Fruit fly (Drosophila melanogaster): ENCODE data around the gene mts.
A peak's percentile ranks its signal among the peaks of the same experiment; 100 is the strongest.

DNA sequence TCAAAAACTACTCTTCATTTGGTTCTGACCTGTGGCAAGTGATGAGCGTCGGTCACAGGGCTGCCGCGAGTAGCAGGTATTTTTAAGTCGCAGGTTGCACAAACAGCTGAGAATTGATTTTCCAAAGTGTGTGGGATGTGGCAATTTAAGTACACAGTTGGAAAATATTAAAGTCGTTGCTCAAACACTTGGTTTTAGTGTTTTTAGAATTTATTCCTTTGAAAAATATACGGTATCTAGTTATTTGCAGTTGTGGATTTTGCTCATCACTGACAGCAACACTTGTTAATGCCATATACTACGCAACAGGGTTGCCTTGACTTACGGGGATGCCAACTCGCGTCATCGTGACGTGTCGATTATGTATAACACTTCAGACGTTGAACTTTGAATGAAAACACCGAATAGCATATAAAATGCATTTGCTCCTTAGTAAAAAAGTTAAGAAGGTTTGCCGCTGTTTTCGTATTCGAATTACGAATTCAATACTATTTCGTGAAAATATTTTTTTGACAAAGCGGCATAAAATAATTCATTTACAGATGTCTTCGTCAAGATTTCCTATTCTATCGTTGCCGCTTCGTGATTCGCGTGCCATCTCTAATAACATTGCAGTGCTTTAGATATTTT, 27.5 kb upstream of the mts start, which contains the start of the genes Herp and r2d2:
- TF ChIP-seq Rel (GFP tag; optimal IDR thresholded peaks at IDR 0.05) (no peak), Rel (tag; optimal IDR thresholded peaks at IDR 0.05) (peak; percentile 70), CG9705 (GFP tag; optimal IDR thresholded peaks at IDR 0.05) (peak; percentile 91), dsf (GFP tag; optimal IDR thresholded peaks at IDR 0.05; ENCODE audit: borderline replicate concordance) (peak; percentile 52), GATAd (GFP tag; optimal IDR thresholded peaks at IDR 0.05) (peak; percentile 17), Sp1 (GFP tag; optimal IDR thresholded peaks at IDR 0.05) (peak; percentile 92), lola (GFP tag; optimal IDR thresholded peaks at IDR 0.05) (no peak), fru (GFP tag; optimal IDR thresholded peaks at IDR 0.05) (peak; percentile 90), psq (GFP tag; optimal IDR thresholded peaks at IDR 0.05) (peak; percentile 75), foxo (GFP tag; optimal IDR thresholded peaks at IDR 0.05) (peak in 1 of 2 experiments; percentile 92), N (GFP tag; optimal IDR thresholded peaks at IDR 0.05) (no peak), dl (GFP tag; optimal IDR thresholded peaks at IDR 0.05; ENCODE audit: insufficient read depth in 1 of 2, partially characterized antibody in 2 of 2) (no peak), Dfd (GFP tag; optimal IDR thresholded peaks at IDR 0.05) (no peak), pan (optimal IDR thresholded peaks at IDR 0.05) (no peak)
